Fruit fly (Drosophila melanogaster) whole organism, embryonic: ENCODE results near the gene Sil1.
A peak's percentile ranks its signal among the peaks of the same experiment; 100 is the strongest.

Experiments used
- Atf6 ChIP-seq: fragments of 200-800 bp; sonication (Bioruptor generic); IDR thresholded peaks from 2 replicates; pipeline ENCODE4 v1.3.6; 2022; ENCODE audit warnings: missing biosample characterization, missing genetic modification characterization
- Awh ChIP-seq: fragments of 200-800 bp; sonication (Bioruptor generic); IDR thresholded peaks from 2 replicates; pipeline ENCODE4, ENCODE4 v1.3.6; 2022; ENCODE audit warnings: missing biosample characterization, missing genetic modification characterization
- CG10267 ChIP-seq: fragments of 200-800 bp; sonication (Bioruptor generic); optimal IDR thresholded peaks from 2 replicates; lab custom pipeline; 2018; ENCODE audit warnings: missing biosample characterization, mild to moderate bottlenecking, missing genetic modification characterization, moderate library complexity
- CG10543 ChIP-seq: fragments of 200-800 bp; sonication (Bioruptor generic); optimal IDR thresholded peaks from 3 replicates; lab custom pipeline; 2017; ENCODE audit warnings: missing biosample characterization, mild to moderate bottlenecking, missing genetic modification characterization, moderate library complexity
- CG11695 ChIP-seq: fragments of 200-800 bp; sonication (Bioruptor generic); IDR thresholded peaks from 3 replicates; pipeline ENCODE4 v1.3.6; 2022; ENCODE audit warnings: missing biosample characterization, missing genetic modification characterization
- CG12942 ChIP-seq: fragments of 200-800 bp; sonication (Bioruptor generic); optimal IDR thresholded peaks from 3 replicates; lab custom pipeline; 2016; ENCODE audit warnings: missing biosample characterization, missing genetic modification characterization
- CG15479 ChIP-seq: fragments of 200-800 bp; sonication (Bioruptor generic); optimal IDR thresholded peaks from 3 replicates; lab custom pipeline; 2019; ENCODE audit warnings: missing biosample characterization, mild to moderate bottlenecking, missing genetic modification characterization, moderate library complexity
- CG16815 ChIP-seq: fragments of 200-800 bp; sonication (Bioruptor generic); optimal IDR thresholded peaks from 3 replicates; lab custom pipeline; 2017; ENCODE audit warnings: missing biosample characterization, mild to moderate bottlenecking, missing genetic modification characterization
- CG17361 ChIP-seq: fragments of 200-800 bp; sonication (Bioruptor generic); IDR thresholded peaks from 3 replicates; pipeline ENCODE4 v1.3.6; 2022; ENCODE audit warnings: missing biosample characterization, missing genetic modification characterization
- CG18262 ChIP-seq: fragments of 200-800 bp; optimal IDR thresholded peaks from 3 replicates; lab custom pipeline; 2019; ENCODE audit warnings: missing biosample characterization, mild to moderate bottlenecking, missing genetic modification characterization, moderate library complexity
- CG2889 ChIP-seq: fragments of 200-800 bp; sonication (Bioruptor generic); IDR thresholded peaks from 3 replicates; pipeline ENCODE4 v1.3.6; 2022; ENCODE audit warnings: missing biosample characterization, missing genetic modification characterization
- CG31441 ChIP-seq: fragments of 200-800 bp; sonication (Bioruptor generic); IDR thresholded peaks from 2 replicates; pipeline ENCODE4 v1.3.6; 2022; ENCODE audit warnings: missing biosample characterization, missing genetic modification characterization
- CG3163 ChIP-seq: fragments of 200-800 bp; sonication (Bioruptor generic); optimal IDR thresholded peaks from 3 replicates; lab custom pipeline; 2016; ENCODE audit warnings: missing biosample characterization, missing genetic modification characterization
- CG33213 ChIP-seq: fragments of 200-800 bp; sonication (Bioruptor generic); optimal IDR thresholded peaks from 3 replicates; lab custom pipeline; 2016; ENCODE audit warnings: missing biosample characterization, missing genetic modification characterization
- CG3838 ChIP-seq: fragments of 200-800 bp; sonication (Bioruptor generic); optimal IDR thresholded peaks from 3 replicates; lab custom pipeline; 2016; ENCODE audit warnings: missing biosample characterization, missing genetic modification characterization
- CG4360 ChIP-seq: fragments of 200-800 bp; sonication (Bioruptor generic); IDR thresholded peaks from 2 replicates; pipeline ENCODE4 v1.3.6; 2022; ENCODE audit warnings: missing biosample characterization, missing genetic modification characterization
- CG5180 ChIP-seq: fragments of 200-800 bp; sonication (Bioruptor generic); optimal IDR thresholded peaks from 3 replicates; lab custom pipeline; 2017; ENCODE audit warnings: missing biosample characterization, missing genetic modification characterization, mild to moderate bottlenecking, moderate library complexity, missing genetic modification reagents
- CG7928 ChIP-seq: fragments of 200-800 bp; sonication (Bioruptor generic); optimal IDR thresholded peaks from 2 replicates; lab custom pipeline; 2017; ENCODE audit warnings: missing biosample characterization, mild to moderate bottlenecking, missing genetic modification characterization
- CG9932 ChIP-seq: fragments of 200-800 bp; sonication (Bioruptor generic); IDR thresholded peaks from 2 replicates; pipeline ENCODE4 v1.3.6; 2022; ENCODE audit warnings: missing biosample characterization, missing genetic modification characterization
- D ChIP-seq, 2 experiments: fragments of 200-800 bp in 1 of 2; fragments of >200 bp in 1 of 2; sonication (Bioruptor generic) in 1 of 2; optimal IDR thresholded peaks; 2 replicates in 1 of 2; 3 replicates in 1 of 2; lab custom pipeline; 2017; ENCODE audit warnings: mild to moderate bottlenecking in 1 of 2, missing biosample characterization in 1 of 2, missing genetic modification characterization in 1 of 2, missing genetic modification reagents in 1 of 2
- D19B ChIP-seq: fragments of 200-800 bp; sonication (Bioruptor generic); optimal IDR thresholded peaks from 2 replicates; lab custom pipeline; 2017; ENCODE audit warnings: missing biosample characterization, mild to moderate bottlenecking, missing genetic modification characterization
- Dip3 ChIP-seq: fragments of 200-800 bp; sonication (Bioruptor generic); optimal IDR thresholded peaks from 3 replicates; lab custom pipeline; 2016; ENCODE audit warnings: missing biosample characterization, missing genetic modification characterization
- Doc2 ChIP-seq: fragments of 200-800 bp; sonication (Bioruptor generic); IDR thresholded peaks from 2 replicates; pipeline ENCODE4 v1.3.6; 2022; ENCODE audit warnings: missing biosample characterization, missing genetic modification characterization
- Drgx ChIP-seq: fragments of 200-800 bp; sonication (Bioruptor generic); IDR thresholded peaks from 2 replicates; pipeline ENCODE4 v1.3.6; 2022; ENCODE audit warnings: missing biosample characterization, missing genetic modification characterization
- Fer3 ChIP-seq: fragments of 200-800 bp; sonication (Bioruptor generic); optimal IDR thresholded peaks from 2 replicates; lab custom pipeline; 2018; ENCODE audit warnings: missing biosample characterization, mild to moderate bottlenecking, missing genetic modification characterization, moderate library complexity
- Mrtf ChIP-seq: fragments of 200-800 bp; sonication (Bioruptor generic); IDR thresholded peaks from 3 replicates; pipeline ENCODE4 v1.3.6; 2022; ENCODE audit warnings: missing biosample characterization, missing genetic modification characterization
- Scr ChIP-seq: fragments of 200-800 bp; sonication (Bioruptor generic); IDR thresholded peaks from 2 replicates; pipeline ENCODE4 v1.3.6; 2022; ENCODE audit warnings: missing biosample characterization, missing genetic modification characterization; ENCODE audit not compliant: partially characterized antibody
- Sin3A ChIP-seq: fragments of >200 bp; optimal IDR thresholded peaks from 2 replicates; lab custom pipeline; 2018
- Sox100B ChIP-seq: fragments of 200-800 bp; sonication (Bioruptor generic); optimal IDR thresholded peaks from 3 replicates; lab custom pipeline; 2018; ENCODE audit warnings: missing biosample characterization, mild to moderate bottlenecking, missing genetic modification characterization
- Sox102F ChIP-seq: fragments of 200-800 bp; sonication (Bioruptor generic); optimal IDR thresholded peaks from 2 replicates; lab custom pipeline; 2018; ENCODE audit warnings: missing biosample characterization, mild to moderate bottlenecking, missing genetic modification characterization, moderate library complexity
- Xbp1 ChIP-seq: fragments of 200-800 bp; sonication (Bioruptor generic); optimal IDR thresholded peaks from 3 replicates; lab custom pipeline; 2016; ENCODE audit warnings: missing biosample characterization, mild to moderate bottlenecking, missing genetic modification characterization
- amos ChIP-seq: fragments of 200-800 bp; sonication (Bioruptor generic); IDR thresholded peaks from 2 replicates; pipeline ENCODE4 v1.3.6; 2022; ENCODE audit warnings: missing biosample characterization, missing genetic modification characterization; ENCODE audit not compliant: partially characterized antibody
- ara ChIP-seq: fragments of 200-800 bp; sonication (Bioruptor generic); IDR thresholded peaks from 2 replicates; pipeline ENCODE4 v1.3.6; 2022; ENCODE audit warnings: missing biosample characterization, missing genetic modification characterization
- bab2 ChIP-seq: fragments of 200-800 bp; sonication (Bioruptor generic); optimal IDR thresholded peaks from 2 replicates; lab custom pipeline; 2016; ENCODE audit warnings: missing biosample characterization, missing genetic modification characterization
- crc ChIP-seq: fragments of 200-800 bp; sonication (Bioruptor generic); optimal IDR thresholded peaks from 2 replicates; lab custom pipeline; 2016; ENCODE audit warnings: missing biosample characterization, missing genetic modification characterization
- grau ChIP-seq: fragments of 200-800 bp; optimal IDR thresholded peaks from 3 replicates; lab custom pipeline; 2019; ENCODE audit warnings: missing biosample characterization, mild to moderate bottlenecking, missing genetic modification characterization, moderate library complexity
- grn ChIP-seq: fragments of 200-800 bp; sonication (Bioruptor generic); optimal IDR thresholded peaks from 3 replicates; lab custom pipeline; 2017; ENCODE audit warnings: missing biosample characterization, missing genetic modification characterization
- gsb-n ChIP-seq: fragments of 200-800 bp; sonication (Bioruptor generic); optimal IDR thresholded peaks from 3 replicates; lab custom pipeline; 2018; ENCODE audit warnings: missing biosample characterization, mild to moderate bottlenecking, missing genetic modification characterization
- her ChIP-seq: fragments of 200-800 bp; sonication (Bioruptor generic); optimal IDR thresholded peaks from 2 replicates; lab custom pipeline; 2016; ENCODE audit warnings: missing biosample characterization, missing genetic modification characterization
- luna ChIP-seq: fragments of 200-800 bp; sonication (Bioruptor generic); optimal IDR thresholded peaks from 2 replicates; lab custom pipeline; 2016; ENCODE audit warnings: missing biosample characterization, missing genetic modification characterization
- nmo ChIP-seq: fragments of 200-800 bp; sonication (Bioruptor generic); optimal IDR thresholded peaks from 2 replicates; lab custom pipeline; 2018; ENCODE audit warnings: missing biosample characterization, mild to moderate bottlenecking, missing genetic modification characterization, moderate library complexity
- peb ChIP-seq: fragments of 200-800 bp; sonication (Bioruptor generic); IDR thresholded peaks from 2 replicates; pipeline ENCODE4 v1.3.6; 2022; ENCODE audit warnings: missing biosample characterization, missing genetic modification characterization
- phol ChIP-seq: fragments of 200-800 bp; sonication (Bioruptor generic); optimal IDR thresholded peaks from 3 replicates; lab custom pipeline; 2018; ENCODE audit warnings: missing biosample characterization, mild to moderate bottlenecking, missing genetic modification characterization, moderate library complexity
- prd ChIP-seq, 3 experiments: fragments of >200 bp in 2 of 3; fragments of 200-800 bp in 1 of 3; sonication (Bioruptor generic) in 1 of 3; optimal IDR thresholded peaks in 2 of 3; IDR thresholded peaks in 1 of 3; 2 replicates in 2 of 3; 3 replicates in 1 of 3; pipeline versions ENCODE4 v1.3.6 to Lab custom; 2017 to 2022; ENCODE audit warnings: missing biosample characterization in 1 of 3, missing genetic modification characterization in 1 of 3
- pros ChIP-seq: fragments of 200-800 bp; sonication (Bioruptor generic); optimal IDR thresholded peaks from 3 replicates; lab custom pipeline; 2019; ENCODE audit warnings: missing biosample characterization, mild to moderate bottlenecking, missing genetic modification characterization, moderate library complexity
- sc ChIP-seq, 3 experiments: fragments of >200 bp in 2 of 3; fragments of 200-800 bp in 1 of 3; sonication (Bioruptor generic) in 1 of 3; optimal IDR thresholded peaks; 2 replicates in 2 of 3; 3 replicates in 1 of 3; lab custom pipeline; 2017; ENCODE audit warnings: mild to moderate bottlenecking in 1 of 3, missing biosample characterization in 1 of 3, missing genetic modification characterization in 1 of 3, missing genetic modification reagents in 1 of 3
- ssp ChIP-seq: fragments of 200-800 bp; sonication (Bioruptor generic); IDR thresholded peaks from 2 replicates; pipeline ENCODE4 v1.3.6; 2022; ENCODE audit warnings: missing biosample characterization, missing genetic modification characterization
- wor ChIP-seq: fragments of 200-800 bp; sonication (Bioruptor generic); IDR thresholded peaks from 2 replicates; pipeline ENCODE4 v1.3.6; 2022; ENCODE audit warnings: missing biosample characterization, missing genetic modification characterization
- zen2 ChIP-seq: fragments of 200-800 bp; sonication (Bioruptor generic); IDR thresholded peaks from 3 replicates; pipeline ENCODE4 v1.3.6; 2022; ENCODE audit warnings: missing biosample characterization, missing genetic modification characterization; ENCODE audit not compliant: partially characterized antibody

The Sil1 gene

dm6 chr3R:25258628-25259240 lies 23.4 kb upstream of the Sil1 start, which contains the start of gene CG11857 (continued):
- TF ChIP-seq prd (optimal IDR thresholded peaks at IDR 0.05; lab: Kevin White, UChicago) (no peak), prd (GFP tag; IDR thresholded peaks at IDR 0.05; lab: Robert Waterston, UW) (peak; percentile 100), crc (peak; percentile 95), Atf6 (peak; percentile 98), D19B (GFP tag; lab: Kevin White, UChicago) (peak; percentile 90), luna (GFP tag; lab: Kevin White, UChicago) (peak; percentile 91), CG4360 (GFP tag; lab: Robert Waterston, UW) (peak; percentile 75), CG17361 (GFP tag; lab: Robert Waterston, UW) (peak; percentile 99), Dip3 (GFP tag; lab: Kevin White, UChicago) (peak; percentile 97), Sin3A (peak; percentile 47), her (peak; percentile 92), CG16815 (GFP tag; lab: Kevin White, UChicago) (peak; percentile 97), CG5180 (GFP tag; lab: Kevin White, UChicago) (no peak), CG7928 (GFP tag; lab: Kevin White, UChicago) (peak; percentile 98), amos (peak; percentile 98), CG11695 (GFP tag; lab: Robert Waterston, UW) (peak; percentile 96), gsb-n (tag; lab: Kevin White, UChicago) (peak; percentile 95), Mrtf (GFP tag; lab: Robert Waterston, UW) (peak; percentile 99), CG3163 (GFP tag; lab: Kevin White, UChicago) (peak; percentile 87), CG10543 (GFP tag; lab: Kevin White, UChicago) (peak; percentile 95), D (optimal IDR thresholded peaks at IDR 0.05; lab: Kevin White, UChicago) (no peak), D (GFP tag; optimal IDR thresholded peaks at IDR 0.05; lab: Kevin White, UChicago) (peak; percentile 96), CG10267 (tag; lab: Kevin White, UChicago) (peak; percentile 94), ssp (GFP tag; lab: Robert Waterston, UW) (peak; percentile 95), bab2 (GFP tag; lab: Kevin White, UChicago) (peak; percentile 98), Fer3 (tag; lab: Kevin White, UChicago) (peak; percentile 98), CG33213 (GFP tag; lab: Kevin White, UChicago) (peak; percentile 97), CG15479 (peak; percentile 30), CG12942 (GFP tag; lab: Kevin White, UChicago) (peak; percentile 98), CG9932 (GFP tag; lab: Robert Waterston, UW) (peak; percentile 100), CG3838 (GFP tag; lab: Kevin White, UChicago) (peak; percentile 95), CG2889 (GFP tag; lab: Robert Waterston, UW) (peak; percentile 99), Scr (peak; percentile 100), Doc2 (GFP tag; lab: Robert Waterston, UW) (peak; percentile 97), Drgx (GFP tag; lab: Robert Waterston, UW) (peak; percentile 96), peb (GFP tag; lab: Robert Waterston, UW) (peak; percentile 98), sc (optimal IDR thresholded peaks at IDR 0.05; lab: Kevin White, UChicago) (no peak), sc (GFP tag; optimal IDR thresholded peaks at IDR 0.05; lab: Kevin White, UChicago) (peak; percentile 94), CG18262 (tag; lab: Kevin White, UChicago) (peak; percentile 96), ara (GFP tag; lab: Robert Waterston, UW) (peak; percentile 98), Sox102F (GFP tag; lab: Kevin White, UChicago) (peak; percentile 98), grau (tag; lab: Kevin White, UChicago) (peak; percentile 97), zen2 (GFP tag; lab: Robert Waterston, UW) (peak; percentile 99), wor (peak; percentile 99), pros (GFP tag; lab: Kevin White, UChicago) (peak; percentile 8), nmo (GFP tag; lab: Kevin White, UChicago) (peak; percentile 99), Awh (GFP tag; lab: Robert Waterston, UW) (peak; percentile 97), CG31441 (GFP tag; lab: Robert Waterston, UW) (peak; percentile 96), Sox100B (peak; percentile 93), Xbp1 (GFP tag; lab: Kevin White, UChicago) (peak; percentile 100), grn (GFP tag; lab: Kevin White, UChicago) (peak; percentile 79), phol (peak; percentile 98)
